Fruit fly (Drosophila melanogaster): ENCODE measurements around the gene tko.

Gene tko

dm6 chrX:2443798-2444197 is at the start of gene tko (continued):
- TF ChIP-seq kni (GFP tag; optimal IDR thresholded peaks at IDR 0.05) (no peak), esg (GFP tag; conservative IDR thresholded peaks at IDR 0.05) (no peak), Dip3 (GFP tag; optimal IDR thresholded peaks at IDR 0.05) (no peak), CG1024 (GFP tag; IDR thresholded peaks at IDR 0.05) (no peak), Sry-δ (GFP tag; optimal IDR thresholded peaks at IDR 0.05) (peak; percentile 99), tx (GFP tag; optimal IDR thresholded peaks at IDR 0.05) (peak; percentile 7), Vsx1 (GFP tag; optimal IDR thresholded peaks at IDR 0.05) (no peak), CG13287 (GFP tag; IDR thresholded peaks at IDR 0.05; ENCODE audit: partially characterized antibody) (peak; percentile 96), CG4360 (GFP tag; IDR thresholded peaks at IDR 0.05) (no peak), CG17568 (GFP tag; optimal IDR thresholded peaks at IDR 0.05) (no peak), Mad (GFP tag; optimal IDR thresholded peaks at IDR 0.05) (peak; percentile 19), CG3995 (GFP tag; optimal IDR thresholded peaks at IDR 0.05) (peak; percentile 88), ftz-f1 (GFP tag; optimal IDR thresholded peaks at IDR 0.05) (peak; percentile 27), CG14441 (GFP tag; IDR thresholded peaks at IDR 0.05) (no peak), Pdp1 (GFP tag; optimal IDR thresholded peaks at IDR 0.05) (no peak), CG6683 (GFP tag; optimal IDR thresholded peaks at IDR 0.05) (no peak), cas (GFP tag; IDR thresholded peaks at IDR 0.05) (no peak), wek (GFP tag; optimal IDR thresholded peaks at IDR 0.05) (no peak), Camta (GFP tag; optimal IDR thresholded peaks at IDR 0.05) (no peak), odd (GFP tag; optimal IDR thresholded peaks at IDR 0.05) (no peak), p53 (GFP tag; optimal IDR thresholded peaks at IDR 0.05) (peak; percentile 7), sens-2 (GFP tag; IDR thresholded peaks at IDR 0.05) (no peak), Rfx (GFP tag; IDR thresholded peaks at IDR 0.05) (peak; percentile 43), dpn (GFP tag; optimal IDR thresholded peaks at IDR 0.05) (peak; percentile 20 to 39), twi (tag; optimal IDR thresholded peaks at IDR 0.05) (no peak), CG4424 (GFP tag; optimal IDR thresholded peaks at IDR 0.05) (no peak), CG4404 (GFP tag; IDR thresholded peaks at IDR 0.05) (no peak), org-1 (GFP tag; optimal IDR thresholded peaks at IDR 0.05) (no peak), exex (tag; optimal IDR thresholded peaks at IDR 0.05) (no peak), CG16815 (GFP tag; optimal IDR thresholded peaks at IDR 0.05) (no peak), CG11247 (GFP tag; IDR thresholded peaks at IDR 0.05) (no peak), Max (GFP tag; optimal IDR thresholded peaks at IDR 0.05) (peak; percentile 12), fd3F (GFP tag; optimal IDR thresholded peaks at IDR 0.05) (no peak), abd-A (tag; optimal IDR thresholded peaks at IDR 0.05) (no peak), Six4 (GFP tag; optimal IDR thresholded peaks at IDR 0.05) (no peak), stwl (tag; optimal IDR thresholded peaks at IDR 0.05) (no peak), CG14965 (GFP tag; optimal IDR thresholded peaks at IDR 0.05; ENCODE audit: borderline replicate concordance) (no peak), CG42726 (GFP tag; IDR thresholded peaks at IDR 0.05; ENCODE audit: partially characterized antibody) (peak; percentile 98), lilli (GFP tag; optimal IDR thresholded peaks at IDR 0.05) (peak; percentile 5), Mrtf (GFP tag; IDR thresholded peaks at IDR 0.05) (no peak), zen2 (GFP tag; IDR thresholded peaks at IDR 0.05; ENCODE audit: partially characterized antibody) (peak; percentile 91), Atf-2 (GFP tag; optimal IDR thresholded peaks at IDR 0.05) (no peak), pho (GFP tag; optimal IDR thresholded peaks at IDR 0.05) (peak; percentile 23), CG8388 (GFP tag; optimal IDR thresholded peaks at IDR 0.05) (no peak), yki (optimal IDR thresholded peaks at IDR 0.05) (no peak), Deaf1 (tag; optimal IDR thresholded peaks at IDR 0.05) (no peak), Tbp (GFP tag; optimal IDR thresholded peaks at IDR 0.05) (no peak), nmo (GFP tag; optimal IDR thresholded peaks at IDR 0.05) (peak; percentile 51), hth (optimal IDR thresholded peaks at IDR 0.05) (no peak), CG1529 (GFP tag; optimal IDR thresholded peaks at IDR 0.05) (no peak), sug (tag; optimal IDR thresholded peaks at IDR 0.05) (no peak), zfh2 (GFP tag; optimal IDR thresholded peaks at IDR 0.05) (peak; percentile 32), Fer2 (tag; optimal IDR thresholded peaks at IDR 0.05) (no peak)
